Fruit fly (Drosophila melanogaster): Measurements from ENCODE around the gene CG15923.

The CG15923 gene

DNA sequence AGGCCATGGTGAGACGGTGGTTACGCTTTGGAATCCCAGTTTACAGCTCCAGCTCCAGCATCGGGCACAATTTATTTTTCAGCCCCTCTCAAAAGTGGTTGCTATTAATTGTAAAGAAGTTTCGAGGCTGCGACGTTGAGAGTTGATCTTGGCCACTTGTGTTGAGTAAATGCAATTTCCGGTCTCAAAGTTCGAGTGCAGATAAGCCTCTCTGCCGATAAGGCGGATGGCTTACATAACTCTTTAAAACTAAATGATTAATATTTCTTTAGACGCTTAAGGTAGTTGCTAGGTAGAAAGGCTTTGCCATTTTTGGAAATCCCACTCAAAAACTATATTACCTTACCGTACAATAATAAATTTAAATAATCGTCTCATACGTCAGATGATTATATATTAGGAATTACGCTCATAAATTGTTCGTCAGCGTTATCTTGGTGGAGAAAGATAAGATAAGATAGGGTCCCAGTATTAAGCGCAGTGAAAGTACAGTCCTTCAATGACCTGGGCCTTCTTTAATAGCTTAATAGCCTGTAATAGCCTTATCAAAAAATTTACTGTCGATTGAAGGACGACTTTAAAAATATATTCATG is 11.0 kb downstream of the CG15923 start:
- TF ChIP-seq CG17801 (GFP tag; optimal IDR thresholded peaks at IDR 0.05; ENCODE audit: partially characterized antibody), result no peak

DNA sequence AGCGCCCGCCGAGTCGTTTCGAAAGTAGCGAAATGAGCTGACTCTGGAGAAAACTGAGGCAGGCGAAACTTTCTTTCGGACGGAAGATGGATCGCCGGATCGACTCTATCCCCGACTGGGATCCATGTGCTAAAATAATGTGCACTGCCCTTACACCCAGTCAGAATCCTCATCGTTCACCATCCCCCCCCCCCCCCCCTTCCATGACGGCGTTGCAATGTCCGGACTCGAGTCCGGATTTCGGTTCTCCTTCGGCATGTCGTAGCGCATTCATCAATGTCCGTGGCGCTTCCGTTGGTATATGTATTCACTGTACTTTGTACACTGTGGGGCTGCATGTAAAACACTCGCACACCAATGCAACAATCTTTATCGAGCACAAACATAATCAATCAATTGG is 11.6 kb downstream of the CG15923 start:
- TF ChIP-seq CG17801 (GFP tag; optimal IDR thresholded peaks at IDR 0.05; ENCODE audit: partially characterized antibody), result no peak

DNA sequence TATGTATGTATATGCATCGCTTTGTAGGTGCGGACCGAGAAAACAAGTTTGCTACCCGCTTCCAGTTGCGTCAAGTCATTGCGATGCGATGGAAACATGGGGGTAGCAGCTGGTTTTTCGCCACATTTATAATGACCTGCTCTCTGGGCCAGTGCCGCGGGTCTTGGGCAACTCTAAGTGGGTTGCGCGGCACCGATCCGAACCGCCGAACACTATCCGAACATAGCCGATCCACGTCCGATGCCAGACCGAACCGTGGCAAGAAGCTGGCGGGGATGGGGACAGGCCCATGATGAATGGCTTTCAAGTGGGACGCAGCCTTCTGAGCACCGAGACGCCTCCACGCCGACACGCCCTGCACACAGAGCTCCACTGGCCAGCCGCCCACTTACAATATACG is 12.6 kb downstream of the CG15923 start:
- no peak for TF ChIP-seq CG17801 (GFP tag; optimal IDR thresholded peaks at IDR 0.05; ENCODE audit: partially characterized antibody)

DNA sequence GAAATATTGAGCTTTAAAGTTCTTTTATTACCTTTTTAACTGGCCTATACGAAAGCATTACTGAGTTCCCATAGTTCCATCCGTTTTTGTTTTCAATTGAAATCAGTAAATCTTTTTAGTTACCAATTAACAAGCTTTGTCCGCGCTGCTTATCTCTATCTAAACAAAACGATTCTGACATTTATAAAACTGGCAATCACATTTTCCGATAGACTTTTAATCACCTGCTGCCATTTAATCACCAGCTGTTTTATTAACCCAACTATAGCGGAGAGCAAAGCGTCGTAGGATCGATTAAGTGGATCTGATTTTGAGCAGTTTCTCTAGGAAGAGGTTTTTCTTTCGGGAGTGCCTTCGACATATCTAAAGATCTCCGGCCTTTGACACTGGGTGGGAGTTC is 14.1 kb downstream of the CG15923 start:
- no peak for TF ChIP-seq CG17801 (GFP tag; optimal IDR thresholded peaks at IDR 0.05; ENCODE audit: partially characterized antibody)

DNA sequence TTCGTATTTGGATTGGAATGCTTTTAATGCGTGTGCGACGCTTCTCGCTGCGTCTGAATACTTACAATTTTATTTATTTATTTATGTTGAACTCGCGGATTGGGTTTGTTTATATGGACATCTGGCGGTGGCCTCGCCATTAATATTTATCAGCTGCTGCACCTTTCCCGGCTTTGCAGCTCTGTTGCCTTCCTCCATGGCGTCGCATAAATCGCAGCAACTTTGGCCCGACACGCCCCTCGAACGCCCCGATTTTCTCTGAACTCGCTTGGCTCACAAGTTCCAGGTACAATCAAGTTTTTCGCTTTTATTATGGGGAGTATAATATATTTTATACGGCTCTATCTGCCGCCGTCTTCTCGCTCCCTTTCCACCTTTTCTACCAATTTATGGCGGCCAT is 16.6 kb downstream of the CG15923 start:
- no peak for TF ChIP-seq CG17801 (GFP tag; optimal IDR thresholded peaks at IDR 0.05; ENCODE audit: partially characterized antibody)

DNA sequence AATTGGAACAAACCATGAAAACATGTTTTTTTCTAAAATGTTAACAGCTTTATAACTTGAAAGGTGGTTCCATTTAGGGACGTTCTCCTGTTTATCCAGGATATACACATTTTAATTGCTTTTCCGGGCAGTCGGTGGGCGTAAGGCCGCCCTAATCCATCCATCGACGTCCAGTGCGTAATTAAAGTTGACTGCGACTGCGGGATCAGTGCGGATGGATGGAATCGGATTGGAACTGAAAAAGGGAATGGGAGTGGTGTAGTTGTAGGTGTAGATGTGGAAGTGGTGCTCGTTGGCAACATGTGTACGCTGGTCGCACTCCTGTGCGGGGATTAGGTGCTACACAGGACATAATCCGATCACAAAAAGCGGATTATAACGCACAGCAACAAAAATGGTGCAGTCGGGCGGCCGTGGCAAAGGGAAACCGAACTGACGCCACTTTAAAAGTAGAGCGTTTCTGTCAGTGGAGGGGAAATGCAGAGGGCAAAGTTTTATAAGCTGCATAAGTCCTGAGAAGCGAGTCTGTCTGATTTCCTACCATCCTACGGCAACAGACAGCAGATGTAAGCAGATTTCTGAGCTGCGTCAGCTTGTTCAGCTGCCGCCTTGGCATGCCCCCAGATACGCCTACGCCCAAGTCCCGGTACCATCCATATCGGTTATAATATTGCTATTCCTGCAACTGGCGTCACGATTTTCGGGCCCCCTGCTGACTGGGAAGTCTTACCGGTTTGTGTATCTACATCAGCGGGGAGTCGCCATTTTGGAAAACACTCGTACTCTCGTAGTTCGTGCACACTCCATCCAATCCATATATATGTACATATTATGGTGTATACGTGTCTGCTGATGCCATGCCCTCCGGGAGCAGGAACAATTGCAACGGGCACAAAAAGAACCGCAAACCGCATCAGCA is 19.0 kb downstream of the CG15923 start:
- no peak for TF ChIP-seq CG17801 (GFP tag; optimal IDR thresholded peaks at IDR 0.05; ENCODE audit: partially characterized antibody)

DNA sequence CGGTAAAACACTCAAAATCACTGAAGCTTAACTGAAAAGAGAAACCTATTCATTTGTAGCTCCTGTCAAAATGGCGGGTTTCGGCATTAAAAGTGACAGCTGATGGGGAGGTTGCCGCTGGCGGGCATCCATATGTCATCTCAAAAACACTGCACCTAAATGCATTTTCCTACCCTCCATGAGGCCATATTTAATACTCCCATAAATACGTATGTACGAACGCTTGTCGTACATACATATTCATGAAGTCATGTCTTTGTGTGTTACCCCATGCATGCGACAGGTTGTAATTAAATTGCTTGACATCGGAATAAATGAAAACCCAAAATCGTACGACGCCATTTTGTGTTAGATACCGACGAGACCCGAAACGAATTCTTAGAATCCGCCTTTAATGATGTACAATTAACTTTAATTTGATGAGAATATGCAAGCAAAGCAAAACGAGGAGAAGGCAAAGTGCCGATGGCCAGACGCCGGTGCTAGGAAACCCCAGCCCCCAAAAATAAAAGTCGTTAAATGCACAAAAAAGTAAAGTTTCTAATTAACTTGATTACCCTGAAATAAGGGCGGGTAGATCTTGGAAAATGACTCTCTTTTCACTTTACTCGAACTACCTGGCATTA is 20.3 kb downstream of the CG15923 start:
- TF ChIP-seq CG17801 (GFP tag; optimal IDR thresholded peaks at IDR 0.05; ENCODE audit: partially characterized antibody), result no peak

DNA sequence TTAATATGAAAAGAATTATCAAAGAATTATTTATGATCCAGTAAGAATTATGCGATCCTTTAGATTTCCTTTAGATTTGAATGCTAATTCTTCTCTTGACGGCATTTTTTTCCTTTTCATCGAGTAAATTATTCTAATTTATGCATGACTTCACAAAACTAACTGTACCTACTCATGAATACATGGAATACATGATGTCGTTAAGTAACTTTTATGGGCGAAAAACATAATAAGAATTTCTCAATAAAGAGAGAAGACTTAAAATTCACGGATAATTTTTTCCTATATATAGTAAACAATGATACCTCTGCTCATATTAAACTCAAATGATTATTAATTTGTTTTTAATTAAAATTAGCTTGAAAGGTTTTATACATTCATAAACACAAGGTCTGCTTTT is 20.8 kb downstream of the CG15923 start:
- no peak for TF ChIP-seq CG17801 (GFP tag; optimal IDR thresholded peaks at IDR 0.05; ENCODE audit: partially characterized antibody)

DNA sequence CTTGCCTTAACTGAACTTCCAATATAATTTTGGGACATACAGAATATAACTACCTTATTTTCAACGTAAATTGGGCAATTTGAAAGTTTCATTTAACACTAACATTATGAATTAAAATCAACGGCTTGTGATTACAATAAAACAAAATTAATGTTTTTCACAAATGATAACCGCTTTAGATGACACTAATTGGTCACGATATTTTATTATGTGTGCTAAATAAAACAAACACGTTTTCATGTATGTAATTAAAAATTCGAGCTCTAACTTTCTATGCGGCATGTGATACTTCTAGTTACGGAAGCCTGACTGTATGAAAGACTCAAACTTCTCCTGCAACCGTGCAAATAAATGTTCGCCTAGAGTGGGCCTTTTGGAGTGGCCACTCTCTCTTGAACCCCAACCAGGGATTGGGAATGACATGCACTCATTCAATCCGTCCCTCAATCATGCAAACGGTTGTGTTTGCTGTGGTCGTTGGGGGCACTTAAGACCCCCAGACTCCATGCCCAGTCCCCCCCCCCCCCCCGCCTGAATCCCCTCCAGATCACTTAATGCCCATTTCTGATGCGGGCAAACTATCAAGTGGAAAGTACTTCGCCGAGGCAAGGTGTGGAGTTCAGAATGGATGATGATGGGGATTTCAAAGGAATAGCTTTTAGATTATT is 21.4 kb downstream of the CG15923 start:
- no peak for TF ChIP-seq CG17801 (GFP tag; optimal IDR thresholded peaks at IDR 0.05; ENCODE audit: partially characterized antibody)

DNA sequence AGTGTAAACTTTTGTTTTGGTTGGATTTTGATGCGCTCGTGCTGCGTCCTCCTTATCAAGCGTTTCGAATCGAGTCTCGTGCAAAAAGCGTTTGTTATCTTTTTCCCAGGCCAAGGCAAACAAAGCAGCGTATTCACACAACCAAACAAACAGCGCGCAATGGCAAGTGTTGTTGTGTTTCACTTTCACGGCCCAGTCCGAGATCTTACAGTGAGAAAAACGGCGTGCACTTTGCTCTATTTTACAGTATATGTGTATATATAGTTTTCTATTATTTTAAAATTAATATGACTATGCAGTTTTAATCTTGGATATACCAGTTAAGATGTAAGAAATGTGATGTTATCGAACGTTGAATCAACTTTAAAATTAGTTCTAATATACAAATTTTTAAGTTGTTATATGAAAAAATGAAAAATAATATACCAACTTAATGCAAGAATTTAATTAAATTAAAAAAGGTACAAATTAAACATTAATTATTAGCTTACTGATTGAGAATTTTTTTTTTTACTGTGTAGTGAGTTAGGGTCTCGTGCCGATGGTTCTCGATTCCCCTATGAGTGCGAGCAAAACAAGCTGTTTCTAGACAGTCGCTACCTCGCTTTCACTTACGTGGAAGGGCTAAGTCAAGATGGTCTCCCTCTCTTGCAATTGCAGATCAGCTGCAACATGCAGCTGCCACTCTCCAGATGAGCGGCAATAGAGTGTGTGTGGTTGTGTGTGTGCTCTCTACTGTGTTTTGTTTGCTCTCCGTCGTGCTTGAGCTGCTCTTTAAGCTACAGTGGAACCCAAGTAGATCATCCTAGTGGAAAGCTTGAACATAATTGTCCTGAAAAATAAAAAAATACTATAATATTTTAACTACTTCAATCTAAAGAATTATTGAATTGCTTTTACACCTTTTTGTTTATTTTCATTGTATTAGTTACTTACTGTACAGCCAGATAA is 22.2 kb downstream of the CG15923 start:
- TF ChIP-seq CG17801 (GFP tag; optimal IDR thresholded peaks at IDR 0.05; ENCODE audit: partially characterized antibody), result peak; percentile 89

DNA sequence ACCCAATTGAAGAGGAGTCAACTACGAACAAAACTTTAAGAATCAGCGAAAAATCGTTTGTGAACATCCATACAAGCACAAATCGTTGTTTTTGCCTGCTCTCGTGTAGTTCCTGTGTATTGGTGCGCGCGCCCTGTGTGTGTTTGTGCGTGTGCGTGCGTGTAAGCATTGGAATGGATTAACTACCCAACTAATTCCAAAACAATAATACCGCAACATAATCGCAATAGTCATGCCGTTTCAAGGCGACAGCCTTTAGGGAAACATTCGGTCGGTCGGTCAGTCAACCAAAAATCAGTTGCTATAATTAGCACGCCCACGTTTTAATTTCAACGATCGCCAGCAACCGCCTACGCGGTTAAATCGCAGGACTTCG is 23.2 kb downstream of the CG15923 start:
- no peak for TF ChIP-seq CG17801 (GFP tag; optimal IDR thresholded peaks at IDR 0.05; ENCODE audit: partially characterized antibody)

DNA sequence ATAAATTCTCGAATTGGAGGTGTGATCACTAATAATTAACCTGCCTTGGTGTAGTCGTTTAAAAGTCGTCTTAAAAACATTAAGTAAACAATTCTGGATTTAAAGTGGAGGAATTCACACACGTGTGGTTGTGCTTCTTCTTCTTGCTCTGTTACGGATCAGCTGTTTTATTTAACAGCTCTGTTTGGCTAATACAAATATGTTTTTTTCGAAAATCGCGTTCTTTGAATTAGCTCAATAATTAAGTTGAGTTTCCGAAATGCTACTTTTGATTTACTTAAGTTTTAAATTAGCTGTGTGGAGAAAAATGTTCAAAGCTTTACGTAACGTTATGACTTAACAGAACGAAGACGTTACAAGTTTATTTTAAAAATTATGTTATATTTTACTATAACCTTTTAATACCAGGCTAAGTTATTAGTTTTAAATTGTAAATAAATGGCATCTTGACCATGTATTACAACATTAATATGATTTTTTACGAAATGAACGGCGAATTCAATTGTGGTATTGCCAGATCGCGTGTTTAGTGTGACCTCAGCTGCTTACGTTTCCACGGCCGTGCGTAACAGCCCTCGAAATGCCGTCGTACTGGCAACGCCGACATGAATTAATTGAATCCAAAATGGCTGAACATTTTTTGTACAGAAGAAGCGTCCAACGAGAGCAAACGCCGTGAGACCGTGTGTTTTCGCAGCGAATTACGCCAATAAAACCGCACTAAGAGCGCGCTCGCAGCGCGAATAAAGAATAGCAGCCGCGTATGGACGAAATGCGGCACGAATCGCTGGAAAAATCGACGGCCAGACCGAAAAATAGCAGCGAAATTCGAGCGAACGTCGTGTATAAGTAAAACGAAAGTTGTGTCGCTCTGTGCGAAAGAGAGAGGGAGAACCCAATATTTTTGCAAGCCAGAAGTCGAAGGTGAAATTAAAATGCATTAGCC is 23.9 kb downstream of the CG15923 start, which contains the start of the genes Pus1 and bon:
TSS of gene Pus1 (minus strand) at position 155 of the 946 bp plus-strand sequence.
TSS of gene bon (plus strand) at position 623 of the 946 bp plus-strand sequence.
- peak; percentile 35 for TF ChIP-seq CG17801 (GFP tag; optimal IDR thresholded peaks at IDR 0.05; ENCODE audit: partially characterized antibody)

DNA sequence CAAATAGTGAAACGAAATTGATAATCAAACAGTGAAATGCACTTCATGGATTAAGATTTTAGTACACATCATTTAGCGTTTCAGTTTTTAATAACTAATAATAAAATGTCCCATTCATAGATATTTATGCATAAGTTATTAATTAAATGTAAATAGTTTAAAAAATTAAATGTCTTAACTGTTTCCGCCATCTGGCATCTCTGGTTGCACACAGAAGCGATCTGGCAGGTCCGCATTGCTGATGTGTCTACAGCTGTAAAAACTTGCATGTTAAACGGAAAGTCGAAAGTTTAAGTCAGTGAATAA is 28.3 kb downstream of the CG15923 start, which contains the start of gene Srp72:
TSS of gene Srp72 (plus strand) at position 232 of the 306 bp plus-strand sequence.
- peak; percentile 67 for TF ChIP-seq CG17801 (GFP tag; optimal IDR thresholded peaks at IDR 0.05; ENCODE audit: partially characterized antibody)
